Fruit fly (Drosophila melanogaster): Measurements from ENCODE around the gene Archease.

The Archease gene

dm6 chr3R:21614858-21615427 is 47.8 kb downstream of the Archease start:
- TF ChIP-seq EcR (GFP tag; optimal IDR thresholded peaks at IDR 0.05): no peak
- no peak for TF ChIP-seq psq (optimal IDR thresholded peaks at IDR 0.05)
- TF ChIP-seq CG8478 (optimal IDR thresholded peaks at IDR 0.05): no peak
- TF ChIP-seq Dll (optimal IDR thresholded peaks at IDR 0.05): no peak
- no peak for TF ChIP-seq pan (optimal IDR thresholded peaks at IDR 0.05)
- no peak for TF ChIP-seq usp (GFP tag; optimal IDR thresholded peaks at IDR 0.05)

dm6 chr3R:21613322-21613807 is 49.4 kb downstream of the Archease start:
- TF ChIP-seq Dll (optimal IDR thresholded peaks at IDR 0.05) (no peak), pan (optimal IDR thresholded peaks at IDR 0.05) (no peak), usp (GFP tag; optimal IDR thresholded peaks at IDR 0.05) (no peak), CG8478 (optimal IDR thresholded peaks at IDR 0.05) (no peak), EcR (GFP tag; optimal IDR thresholded peaks at IDR 0.05) (no peak), psq (optimal IDR thresholded peaks at IDR 0.05) (no peak)

dm6 chr3R:21612902-21613301 is 49.9 kb downstream of the Archease start:
- no peak for TF ChIP-seq EcR (GFP tag; optimal IDR thresholded peaks at IDR 0.05)
- TF ChIP-seq Dll (optimal IDR thresholded peaks at IDR 0.05): no peak
- TF ChIP-seq pan (optimal IDR thresholded peaks at IDR 0.05): no peak
- no peak for TF ChIP-seq CG8478 (optimal IDR thresholded peaks at IDR 0.05)
- no peak for TF ChIP-seq usp (GFP tag; optimal IDR thresholded peaks at IDR 0.05)
- TF ChIP-seq psq (optimal IDR thresholded peaks at IDR 0.05): no peak

dm6 chr3R:21611629-21612180 is 51.1 kb downstream of the Archease start:
- TF ChIP-seq CG8478 (optimal IDR thresholded peaks at IDR 0.05) (no peak), psq (optimal IDR thresholded peaks at IDR 0.05) (no peak), EcR (GFP tag; optimal IDR thresholded peaks at IDR 0.05) (no peak), usp (GFP tag; optimal IDR thresholded peaks at IDR 0.05) (no peak), pan (optimal IDR thresholded peaks at IDR 0.05) (no peak)
